Fruit fly (Drosophila melanogaster) whole organism, embryonic: ENCODE data around the gene Ae2.
"Not testable (repeated sequence)": the region's sequence is repeated elsewhere in the genome, so short reads cannot be mapped to it uniquely, and the experiment has no call there.

Source experiments
- Bteb2 ChIP-seq: fragments of 200-800 bp; sonication (Bioruptor generic); optimal IDR thresholded peaks from 2 replicates; lab custom pipeline; 2016; ENCODE audit warnings: missing biosample characterization, missing genetic modification characterization
- CG10979 ChIP-seq: fragments of 200-800 bp; sonication (Bioruptor generic); optimal IDR thresholded peaks from 2 replicates; lab custom pipeline; 2018; ENCODE audit warnings: missing biosample characterization, mild to moderate bottlenecking, missing genetic modification characterization, moderate library complexity
- CG13775 ChIP-seq: fragments of 200-800 bp; sonication (Bioruptor generic); optimal IDR thresholded peaks from 3 replicates; lab custom pipeline; 2017; ENCODE audit warnings: missing biosample characterization, mild to moderate bottlenecking, missing genetic modification characterization
- CG15073 ChIP-seq: fragments of 200-800 bp; sonication (Bioruptor generic); optimal IDR thresholded peaks from 2 replicates; lab custom pipeline; 2016; ENCODE audit warnings: missing biosample characterization, missing genetic modification characterization
- CG15269 ChIP-seq: fragments of 200-800 bp; sonication (Bioruptor generic); optimal IDR thresholded peaks from 2 replicates; lab custom pipeline; 2018; ENCODE audit warnings: missing biosample characterization, mild to moderate bottlenecking, missing genetic modification characterization, moderate library complexity
- CG1603 ChIP-seq: fragments of 200-800 bp; sonication (Bioruptor generic); optimal IDR thresholded peaks from 2 replicates; lab custom pipeline; 2019; ENCODE audit warnings: missing biosample characterization, mild to moderate bottlenecking, missing genetic modification characterization, moderate library complexity
- CG2120 ChIP-seq: fragments of 200-800 bp; sonication (Bioruptor generic); optimal IDR thresholded peaks from 3 replicates; lab custom pipeline; 2016; ENCODE audit warnings: missing biosample characterization, missing genetic modification characterization
- CG32767 ChIP-seq: fragments of 200-800 bp; sonication (Bioruptor generic); IDR thresholded peaks from 2 replicates; pipeline ENCODE4 v1.3.6; 2022; ENCODE audit warnings: missing biosample characterization, missing genetic modification characterization
- CG3407 ChIP-seq: fragments of 200-800 bp; sonication (Bioruptor generic); optimal IDR thresholded peaks from 2 replicates; lab custom pipeline; 2018; ENCODE audit warnings: missing biosample characterization, mild to moderate bottlenecking, missing genetic modification characterization
- CG6254 ChIP-seq: fragments of 200-800 bp; sonication (Bioruptor generic); optimal IDR thresholded peaks from 3 replicates; lab custom pipeline; 2017; ENCODE audit warnings: mild to moderate bottlenecking, missing biosample characterization, missing genetic modification reagents, missing genetic modification characterization
- CG8478 ChIP-seq: fragments of >200 bp; optimal IDR thresholded peaks from 2 replicates; lab custom pipeline; 2018
- D19B ChIP-seq: fragments of 200-800 bp; sonication (Bioruptor generic); optimal IDR thresholded peaks from 2 replicates; lab custom pipeline; 2017; ENCODE audit warnings: missing biosample characterization, mild to moderate bottlenecking, missing genetic modification characterization
- Ets65A ChIP-seq: fragments of 200-800 bp; sonication (Bioruptor generic); peaks from one replicate; lab custom pipeline; 2016; ENCODE audit warnings: missing biosample characterization, missing genetic modification characterization
- Lhr ChIP-seq: fragments of 200-800 bp; sonication (Bioruptor generic); optimal IDR thresholded peaks from 3 replicates; lab custom pipeline; 2017; ENCODE audit warnings: mild to moderate bottlenecking, missing biosample characterization, missing genetic modification reagents, missing genetic modification characterization
- Mrtf ChIP-seq: fragments of 200-800 bp; sonication (Bioruptor generic); IDR thresholded peaks from 3 replicates; pipeline ENCODE4 v1.3.6; 2022; ENCODE audit warnings: missing biosample characterization, missing genetic modification characterization
- PHDP ChIP-seq: fragments of 200-800 bp; sonication (Bioruptor generic); optimal IDR thresholded peaks from 3 replicates; lab custom pipeline; 2018; ENCODE audit warnings: missing biosample characterization, mild to moderate bottlenecking, missing genetic modification characterization, moderate library complexity
- Ravus ChIP-seq: fragments of 200-800 bp; sonication (Bioruptor generic); IDR thresholded peaks from 2 replicates; pipeline ENCODE4 v1.3.6; 2022; ENCODE audit warnings: missing biosample characterization, missing genetic modification characterization
- ac ChIP-seq: fragments of 200-800 bp; sonication (Bioruptor generic); optimal IDR thresholded peaks from 3 replicates; lab custom pipeline; 2017; ENCODE audit warnings: missing biosample characterization, mild to moderate bottlenecking, missing genetic modification characterization
- chinmo ChIP-seq: fragments of 200-800 bp; sonication (Bioruptor generic); IDR thresholded peaks from 4 replicates; pipeline ENCODE4 v1.3.6; 2022; ENCODE audit warnings: missing biosample characterization, missing genetic modification characterization; ENCODE audit not compliant: partially characterized antibody
- dmrt99B ChIP-seq: fragments of 200-800 bp; sonication (Bioruptor generic); optimal IDR thresholded peaks from 2 replicates; lab custom pipeline; 2018; ENCODE audit warnings: missing biosample characterization, mild to moderate bottlenecking, missing genetic modification characterization, moderate library complexity
- esg ChIP-seq: fragments of 200-800 bp; sonication (Bioruptor generic); conservative IDR thresholded peaks from 2 replicates; pipeline ENCODE4 v1.3.6; 2022; ENCODE audit warnings: missing biosample characterization, missing genetic modification characterization
- kah ChIP-seq: fragments of 200-800 bp; sonication (Bioruptor generic); optimal IDR thresholded peaks from 2 replicates; lab custom pipeline; 2018; ENCODE audit warnings: missing biosample characterization, mild to moderate bottlenecking, missing genetic modification characterization
- klu ChIP-seq: fragments of 200-800 bp; sonication (Bioruptor generic); IDR thresholded peaks from 2 replicates; pipeline ENCODE4 v1.3.6; 2022; ENCODE audit warnings: missing biosample characterization, missing genetic modification characterization
- lov ChIP-seq, 2 experiments: fragments of 200-800 bp in 1 of 2; fragments of >200 bp in 1 of 2; sonication (Bioruptor generic) in 1 of 2; IDR thresholded peaks in 1 of 2; optimal IDR thresholded peaks in 1 of 2; 2 replicates in 1 of 2; 3 replicates in 1 of 2; pipeline versions ENCODE4 v1.3.6 to Lab custom; 2017 to 2022; ENCODE audit warnings: missing biosample characterization in 1 of 2, missing genetic modification characterization in 1 of 2
- odd ChIP-seq: fragments of 200-800 bp; sonication (Bioruptor generic); optimal IDR thresholded peaks from 2 replicates; lab custom pipeline; 2017; ENCODE audit warnings: missing biosample characterization, mild to moderate bottlenecking, missing genetic modification characterization
- run ChIP-seq: fragments of 200-800 bp; sonication (Bioruptor generic); optimal IDR thresholded peaks from 3 replicates; lab custom pipeline; 2018; ENCODE audit warnings: missing biosample characterization, mild to moderate bottlenecking, missing genetic modification characterization
- tll ChIP-seq, 2 experiments: fragments of 200-800 bp in 1 of 2; fragments of >200 bp in 1 of 2; sonication (Bioruptor generic) in 1 of 2; optimal IDR thresholded peaks; 2 replicates each; lab custom pipeline; 2017 to 2019; ENCODE audit warnings: missing biosample characterization in 2 of 2, missing genetic modification characterization in 2 of 2, mild to moderate bottlenecking in 1 of 2, moderate library complexity in 1 of 2
- wdn ChIP-seq: fragments of 200-800 bp; sonication (Bioruptor generic); IDR thresholded peaks from 2 replicates; pipeline ENCODE4 v1.3.6; 2022; ENCODE audit warnings: missing biosample characterization, missing genetic modification characterization
- wek ChIP-seq: fragments of 200-800 bp; sonication (Bioruptor generic); optimal IDR thresholded peaks from 3 replicates; lab custom pipeline; 2018; ENCODE audit warnings: missing biosample characterization, mild to moderate bottlenecking, missing genetic modification characterization, moderate library complexity
- zen ChIP-seq: fragments of 200-800 bp; sonication (Bioruptor generic); optimal IDR thresholded peaks from 3 replicates; lab custom pipeline; 2018; ENCODE audit warnings: missing biosample characterization, mild to moderate bottlenecking, missing genetic modification characterization, moderate library complexity

The Ae2 gene

DNA sequence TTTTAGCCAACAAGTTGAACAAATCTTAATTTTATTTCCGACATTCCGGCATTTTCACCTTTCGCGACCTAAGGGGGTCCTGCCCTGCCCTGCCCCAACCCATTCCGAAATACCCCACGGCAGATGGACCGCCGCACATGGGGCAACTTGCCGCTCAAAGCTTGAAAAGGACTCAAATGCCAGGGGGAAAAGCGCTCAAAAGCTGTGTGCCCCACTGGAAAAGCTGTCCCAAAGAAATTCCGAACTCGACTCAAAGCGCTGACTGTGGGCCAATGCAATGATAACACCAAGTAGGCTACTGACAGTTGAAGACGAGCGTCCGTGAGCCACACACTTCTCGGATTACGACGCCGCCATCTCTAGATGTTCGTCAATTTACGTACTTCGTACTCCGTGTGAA is 23.4 kb downstream of the Ae2 start, which contains the start of gene CG32052 (continued):
- no peak for TF ChIP-seq CG1603
- TF ChIP-seq D19B (GFP tag; lab: Kevin White, UChicago), result no peak
- 0 out of 4 replicates have a peak, but pooled peaks have one; percentile 47 for TF ChIP-seq chinmo (GFP tag; lab: Robert Waterston, UW)
- TF ChIP-seq, all 482 proteins: peak for 4

dm6 chr3L:9797587-9797986 is 34.2 kb downstream of the Ae2 start, which contains the start of gene Zasp67:
Zasp67 (minus strand) TSS chr3L:9797687.
- TF ChIP-seq esg (GFP tag; lab: Robert Waterston, UW), result no peak
- no peak for TF ChIP-seq dmrt99B (tag; lab: Kevin White, UChicago)
- TF ChIP-seq klu (GFP tag; lab: Robert Waterston, UW), result no peak
- no peak for TF ChIP-seq ac
- no peak for TF ChIP-seq CG15073 (GFP tag; lab: Kevin White, UChicago)
- TF ChIP-seq Ravus (GFP tag; lab: Robert Waterston, UW), result no peak
- TF ChIP-seq wek (GFP tag; lab: Kevin White, UChicago), result no peak
- no peak for TF ChIP-seq CG10979 (tag; lab: Kevin White, UChicago)
- TF ChIP-seq Mrtf (GFP tag; lab: Robert Waterston, UW), result no peak
- no peak for TF ChIP-seq lov (optimal IDR thresholded peaks at IDR 0.05; lab: Kevin White, UChicago)
- no peak for TF ChIP-seq lov (GFP tag; IDR thresholded peaks at IDR 0.05; lab: Robert Waterston, UW)
- TF ChIP-seq kah (GFP tag; lab: Kevin White, UChicago), result no peak

DNA sequence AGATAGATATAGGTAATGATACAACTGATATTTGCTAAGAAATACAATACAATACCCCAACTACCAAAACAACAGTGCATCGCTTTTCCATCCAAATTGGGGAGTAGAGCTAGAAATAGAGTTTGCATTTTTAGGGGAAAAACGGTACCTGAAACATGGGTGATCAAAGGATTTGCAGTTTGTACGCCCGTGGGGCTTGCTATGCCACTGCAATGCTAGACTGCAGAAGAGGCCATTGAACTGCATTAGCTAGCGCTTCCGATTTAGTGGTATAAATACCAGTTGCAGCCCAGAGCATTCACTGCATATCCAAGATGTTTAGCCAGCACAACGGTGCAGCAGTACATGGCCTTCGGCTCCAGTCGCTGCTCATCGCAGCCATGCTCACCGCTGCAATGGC is 34.8 kb downstream of the Ae2 start, which contains the start of gene Ilp1:
Ilp1 (plus strand) TSS at position 301 of the 400 bp plus-strand sequence.
- TF ChIP-seq odd (GFP tag; lab: Kevin White, UChicago); CG15269 (tag; lab: Kevin White, UChicago); CG32767: not testable (repeated sequence)

DNA sequence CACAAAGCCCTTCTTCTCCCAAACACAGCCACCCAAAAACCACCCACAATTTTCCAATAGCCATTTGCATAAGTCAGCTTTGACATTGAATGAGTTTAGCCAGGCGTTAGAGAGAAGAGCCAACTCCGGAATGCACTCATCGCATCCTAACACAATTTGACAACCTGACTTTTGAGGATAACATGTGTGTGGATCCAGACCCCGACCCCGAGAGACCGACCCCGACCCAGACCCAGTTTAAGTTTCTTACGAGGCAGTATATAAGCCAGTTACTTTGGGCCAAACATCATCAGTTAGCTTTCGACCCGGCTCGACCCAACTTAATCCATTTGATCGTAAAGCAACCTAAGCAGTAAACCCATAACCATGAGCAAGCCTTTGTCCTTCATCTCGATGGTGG is 36.1 kb downstream of the Ae2 start, which contains the start of gene Ilp2:
Ilp2 (plus strand) TSS at position 301 of the 400 bp plus-strand sequence.
- TF ChIP-seq Lhr (GFP tag; lab: Kevin White, UChicago) (no peak), chinmo (GFP tag; lab: Robert Waterston, UW) (no peak), run (tag; lab: Kevin White, UChicago) (no peak), CG2120 (no peak), PHDP (no peak), Bteb2 (GFP tag; lab: Kevin White, UChicago) (no peak), CG13775 (no peak)

dm6 chr3L:9802020-9802419 is 38.7 kb downstream of the Ae2 start, which contains the start of gene Ilp3:
Ilp3 (minus strand) TSS chr3L:9802120.
- peak; percentile 52 for TF ChIP-seq Ets65A (GFP tag; lab: Kevin White, UChicago)
- no peak for TF ChIP-seq CG6254 (GFP tag; lab: Kevin White, UChicago)
- TF ChIP-seq CG8478 (lab: Kevin White, UChicago), result peak; percentile 51

DNA sequence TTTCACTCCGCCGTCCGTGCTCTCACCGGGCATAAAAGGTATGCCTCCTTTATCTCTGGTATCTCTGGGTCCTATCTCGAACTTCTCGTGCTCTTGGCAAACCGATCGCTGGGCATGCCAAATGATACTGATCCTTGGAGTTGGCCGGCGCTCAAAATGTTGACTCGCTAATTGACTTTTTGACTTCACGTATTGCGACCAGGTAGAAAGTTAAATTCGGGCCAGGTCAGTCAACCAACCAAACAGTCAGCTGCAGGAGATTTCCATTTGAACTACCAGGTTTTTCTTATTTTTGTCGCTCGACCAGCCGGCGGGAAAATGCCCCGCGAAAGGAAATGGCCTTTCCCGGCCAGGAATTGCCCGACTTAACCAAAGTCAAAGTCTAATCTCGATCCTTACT is 40.8 kb downstream of the Ae2 start, which contains the start of gene Ilp4:
Ilp4 (minus strand) TSS at position 139 of the 400 bp plus-strand sequence.
- TF ChIP-seq wdn (GFP tag; lab: Robert Waterston, UW), result no peak
- no peak for TF ChIP-seq chinmo (GFP tag; lab: Robert Waterston, UW)
- TF ChIP-seq tll (GFP tag; optimal IDR thresholded peaks at IDR 0.05; lab: Kevin White, UChicago), result peak in 1 of 2 experiments; percentile 96
- peak; percentile 49 for TF ChIP-seq zen (tag; lab: Kevin White, UChicago)
- TF ChIP-seq CG3407, result no peak
- TF ChIP-seq, all 482 proteins: peak for 2
